Fruit fly (Drosophila melanogaster): ENCODE results near the gene Idgf1.
A peak's percentile ranks its signal among the peaks of the same experiment; 100 is the strongest.

Idgf1 gene

DNA sequence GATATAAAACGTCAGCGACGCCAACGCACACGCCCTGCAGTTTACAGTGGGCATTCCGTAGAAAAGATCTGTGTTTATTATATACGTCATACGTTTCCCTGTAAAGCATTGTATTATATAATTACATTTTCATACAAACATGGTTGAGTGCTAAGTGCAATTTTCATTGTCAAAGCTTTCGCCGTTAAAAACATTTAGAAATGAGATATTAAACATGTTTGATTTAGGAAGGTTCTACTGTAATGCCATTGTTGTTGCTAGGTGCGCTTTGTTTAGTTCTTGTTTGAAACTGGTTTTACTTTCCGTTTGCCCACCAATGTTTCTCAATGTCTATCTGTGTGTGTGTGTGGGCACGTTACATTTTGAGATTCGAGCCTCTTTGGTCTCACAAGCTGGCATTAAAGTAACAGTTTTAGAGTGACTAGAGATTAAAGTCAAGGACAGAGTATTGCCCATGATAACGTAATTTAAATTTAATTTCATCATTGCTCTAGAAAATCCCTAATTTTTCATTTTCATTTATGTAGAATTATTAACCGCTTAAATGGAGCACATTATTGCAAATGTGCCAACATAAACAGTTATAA, 47.6 kb downstream of the Idgf1 start (continued):
- peak; percentile 86 for TF ChIP-seq CoRest (tag; optimal IDR thresholded peaks at IDR 0.05)
- TF ChIP-seq dan (GFP tag; IDR thresholded peaks at IDR 0.05) = no peak
- peak; percentile 77 for TF ChIP-seq CG10267 (tag; optimal IDR thresholded peaks at IDR 0.05)
- peak; percentile 49 for TF ChIP-seq tx (GFP tag; optimal IDR thresholded peaks at IDR 0.05)
- no peak for TF ChIP-seq CG8765 (GFP tag; IDR thresholded peaks at IDR 0.05)
- peak; percentile 44 for TF ChIP-seq kah (GFP tag; optimal IDR thresholded peaks at IDR 0.05)
- TF ChIP-seq bab2 (GFP tag; optimal IDR thresholded peaks at IDR 0.05) = peak; percentile 68
- peak; percentile 60 for TF ChIP-seq wdn (GFP tag; IDR thresholded peaks at IDR 0.05)
- TF ChIP-seq CG11696 (GFP tag; IDR thresholded peaks at IDR 0.05) = peak; percentile 58; the same call in 1 of the 2 replicates
- TF ChIP-seq CG15073 (GFP tag; optimal IDR thresholded peaks at IDR 0.05) = no peak
- no peak for TF ChIP-seq toy (GFP tag; IDR thresholded peaks at IDR 0.05)
- peak; percentile 75 for TF ChIP-seq tin (GFP tag; optimal IDR thresholded peaks at IDR 0.05)
- TF ChIP-seq sob (GFP tag; IDR thresholded peaks at IDR 0.05) = peak; percentile 77
- no peak for TF ChIP-seq aop (GFP tag; IDR thresholded peaks at IDR 0.05)
- TF ChIP-seq sens-2 (GFP tag; IDR thresholded peaks at IDR 0.05) = peak; percentile 70
- peak; percentile 65; the same call in 2 of the 3 replicates for TF ChIP-seq otp (GFP tag; IDR thresholded peaks at IDR 0.05)
- TF ChIP-seq bcd (GFP tag; optimal IDR thresholded peaks at IDR 0.05) = peak; percentile 56
- TF ChIP-seq CG17186 (GFP tag; optimal IDR thresholded peaks at IDR 0.05) = peak; percentile 6
- TF ChIP-seq sna (GFP tag; IDR thresholded peaks at IDR 0.05; ENCODE audit: partially characterized antibody) = no peak
- TF ChIP-seq HLH4C (GFP tag; IDR thresholded peaks at IDR 0.05; ENCODE audit: partially characterized antibody) = no peak
- TF ChIP-seq CG13296 (GFP tag; optimal IDR thresholded peaks at IDR 0.05) = peak; percentile 75
- peak; percentile 63 for TF ChIP-seq CG18619 (GFP tag; optimal IDR thresholded peaks at IDR 0.05)
- 0 out of 2 replicates have a peak, but pooled peaks have one; percentile 57 for TF ChIP-seq ranshi (GFP tag; IDR thresholded peaks at IDR 0.05)
- peak; percentile 88 for TF ChIP-seq CG7839 (tag; optimal IDR thresholded peaks at IDR 0.05)
- TF ChIP-seq CG3281 (GFP tag; optimal IDR thresholded peaks at IDR 0.05) = peak; percentile 71
- no peak for TF ChIP-seq CG14965 (GFP tag; optimal IDR thresholded peaks at IDR 0.05; ENCODE audit: borderline replicate concordance)
- peak; percentile 36; the same call in 1 of the 2 replicates for TF ChIP-seq CG31224 (GFP tag; IDR thresholded peaks at IDR 0.05)
- peak; percentile 21 for TF ChIP-seq pnt (GFP tag; optimal IDR thresholded peaks at IDR 0.05)
- no peak for TF ChIP-seq ham (GFP tag; IDR thresholded peaks at IDR 0.05)
- TF ChIP-seq cg (GFP tag; optimal IDR thresholded peaks at IDR 0.05) = peak; percentile 45
- TF ChIP-seq Scr (GFP tag; IDR thresholded peaks at IDR 0.05; ENCODE audit: partially characterized antibody) = no peak
- peak; percentile 62 for TF ChIP-seq ssp (GFP tag; IDR thresholded peaks at IDR 0.05)
- peak; percentile 76 for TF ChIP-seq gsb-n (tag; optimal IDR thresholded peaks at IDR 0.05)
- TF ChIP-seq ac (GFP tag; optimal IDR thresholded peaks at IDR 0.05) = peak; percentile 42
- TF ChIP-seq Sry-β (GFP tag; optimal IDR thresholded peaks at IDR 0.05) = no peak
- no peak for TF ChIP-seq bigmax (GFP tag; optimal IDR thresholded peaks at IDR 0.05)
- TF ChIP-seq yki (optimal IDR thresholded peaks at IDR 0.05) = no peak
- TF ChIP-seq CG15514 (GFP tag; optimal IDR thresholded peaks at IDR 0.05) = peak; percentile 66
- TF ChIP-seq CG10366 (GFP tag; IDR thresholded peaks at IDR 0.05) = peak; percentile 66
- peak; percentile 87 for TF ChIP-seq Blimp-1 (GFP tag; optimal IDR thresholded peaks at IDR 0.05)
- TF ChIP-seq Ssrp (tag; optimal IDR thresholded peaks at IDR 0.05) = peak; percentile 74
- TF ChIP-seq zfh1 (GFP tag; IDR thresholded peaks at IDR 0.05) = peak; percentile 75
- TF ChIP-seq CG10462 (GFP tag; optimal IDR thresholded peaks at IDR 0.05) = peak; percentile 26
- no peak for TF ChIP-seq prd (optimal IDR thresholded peaks at IDR 0.05)
- TF ChIP-seq prd (GFP tag; IDR thresholded peaks at IDR 0.05) = peak; percentile 85
- TF ChIP-seq CG17802 (tag; optimal IDR thresholded peaks at IDR 0.05) = peak; percentile 39
- TF ChIP-seq CG12104 (GFP tag; optimal IDR thresholded peaks at IDR 0.05) = peak; percentile 60
- peak; percentile 57 for TF ChIP-seq Antp (GFP tag; optimal IDR thresholded peaks at IDR 0.05)
- TF ChIP-seq CG32772 (GFP tag; IDR thresholded peaks at IDR 0.05) = no peak
- peak; percentile 75 for TF ChIP-seq caup (GFP tag; optimal IDR thresholded peaks at IDR 0.05; ENCODE audit: severe bottlenecking)
